Fruit fly (Drosophila melanogaster): Measurements from ENCODE around the gene FucTA.

dm6 chr3L:15163414-15163813 is 16.5 kb downstream of the FucTA start, which contains the start of gene CG7011:
- no peak for TF ChIP-seq CG8159 (tag; optimal IDR thresholded peaks at IDR 0.05)
- no peak for TF ChIP-seq CG15710 (tag; optimal IDR thresholded peaks at IDR 0.05)
- TF ChIP-seq CG17806 (tag; optimal IDR thresholded peaks at IDR 0.05), result no peak
- no peak for TF ChIP-seq CG9948 (tag; optimal IDR thresholded peaks at IDR 0.05)
- TF ChIP-seq fd96Ca (GFP tag; IDR thresholded peaks at IDR 0.05), result no peak
- no peak for TF ChIP-seq CG12605 (GFP tag; IDR thresholded peaks at IDR 0.05)
- TF ChIP-seq CG14655 (GFP tag; optimal IDR thresholded peaks at IDR 0.05), result no peak
